Fruit fly (Drosophila melanogaster) whole organism, pupa: Measurements from ENCODE around the gene eIF2gamma.

ENCODE experiments used
- CG12605 ChIP-seq: fragments of 200-800 bp; sonication (Bioruptor generic); IDR thresholded peaks from 2 replicates; pipeline ENCODE4 v1.3.6; 2022; ENCODE audit warnings: missing biosample characterization, missing genetic modification characterization
- CG17806 ChIP-seq: fragments of 200-800 bp; sonication (Bioruptor generic); optimal IDR thresholded peaks from 2 replicates; lab custom pipeline; 2018; ENCODE audit warnings: missing biosample characterization, mild to moderate bottlenecking, missing genetic modification characterization, moderate library complexity
- CG34367 ChIP-seq: fragments of 200-800 bp; sonication (Bioruptor generic); optimal IDR thresholded peaks from 2 replicates; lab custom pipeline; 2018; ENCODE audit warnings: missing biosample characterization, mild to moderate bottlenecking, missing genetic modification characterization
- CG8159 ChIP-seq: fragments of 200-800 bp; sonication (Bioruptor generic); optimal IDR thresholded peaks from 3 replicates; lab custom pipeline; 2018; ENCODE audit warnings: missing biosample characterization, mild to moderate bottlenecking, missing genetic modification characterization, moderate library complexity
- EcR ChIP-seq: fragments of 200-800 bp; sonication (Bioruptor generic); optimal IDR thresholded peaks from 3 replicates; lab custom pipeline; 2019; ENCODE audit warnings: missing biosample characterization, missing genetic modification characterization, mild to moderate bottlenecking, moderate library complexity, missing genetic modification reagents
- Pif1A ChIP-seq: fragments of 200-800 bp; sonication (Bioruptor generic); optimal IDR thresholded peaks from 3 replicates; lab custom pipeline; 2016; ENCODE audit warnings: missing biosample characterization, missing genetic modification characterization
- fd96Ca ChIP-seq: fragments of 200-800 bp; sonication (Bioruptor generic); IDR thresholded peaks from 3 replicates; pipeline ENCODE4 v1.3.6; 2022; ENCODE audit warnings: missing biosample characterization, missing genetic modification characterization
- gl ChIP-seq: fragments of 200-800 bp; sonication (Bioruptor generic); optimal IDR thresholded peaks from 2 replicates; lab custom pipeline; 2018; ENCODE audit warnings: missing biosample characterization, mild to moderate bottlenecking, missing genetic modification characterization

- TF ChIP-seq CG34367 (tag; lab: Kevin White, UChicago), result no peak
- no peak for TF ChIP-seq gl (tag; lab: Kevin White, UChicago)
- TF ChIP-seq Pif1A (GFP tag; lab: Kevin White, UChicago), result no peak
- TF ChIP-seq CG17806, result no peak
- no peak for TF ChIP-seq EcR (GFP tag; lab: Kevin White, UChicago)
- TF ChIP-seq CG8159 (tag; lab: Kevin White, UChicago), result no peak
- TF ChIP-seq fd96Ca (GFP tag; lab: Robert Waterston, UW), result no peak
- no peak for TF ChIP-seq CG12605 (GFP tag; lab: Robert Waterston, UW)
These were observed 47.4 kb upstream of the eIF2gamma start for dm6 chr3R:15310695-15311094.
